Fruit fly (Drosophila melanogaster) whole organism, embryonic: ENCODE measurements around the gene CG34436.

Source experiments
- Asciz ChIP-seq: fragments of 200-800 bp; sonication (Bioruptor generic); optimal IDR thresholded peaks from 2 replicates; lab custom pipeline; 2017; ENCODE audit warnings: missing biosample characterization, mild to moderate bottlenecking, missing genetic modification characterization, missing genetic modification reagents
- CG10267 ChIP-seq: fragments of 200-800 bp; sonication (Bioruptor generic); optimal IDR thresholded peaks from 2 replicates; lab custom pipeline; 2018; ENCODE audit warnings: missing biosample characterization, mild to moderate bottlenecking, missing genetic modification characterization, moderate library complexity
- CG12104 ChIP-seq: fragments of 200-800 bp; sonication (Bioruptor generic); optimal IDR thresholded peaks from 3 replicates; lab custom pipeline; 2016; ENCODE audit warnings: missing biosample characterization, missing genetic modification characterization
- CG13624 ChIP-seq: fragments of 200-800 bp; sonication (Bioruptor generic); optimal IDR thresholded peaks from 2 replicates; lab custom pipeline; 2016; ENCODE audit warnings: missing biosample characterization, missing genetic modification characterization
- CG17385 ChIP-seq: fragments of 200-800 bp; sonication (Bioruptor generic); optimal IDR thresholded peaks from 3 replicates; lab custom pipeline; 2018; ENCODE audit warnings: missing biosample characterization, mild to moderate bottlenecking, missing genetic modification characterization
- CG17612 ChIP-seq: fragments of 200-800 bp; sonication (Bioruptor generic); IDR thresholded peaks from 2 replicates; pipeline ENCODE4 v1.3.6; 2022; ENCODE audit warnings: missing biosample characterization, missing genetic modification characterization
- CG18476 ChIP-seq: fragments of 200-800 bp; sonication (Bioruptor generic); optimal IDR thresholded peaks from 2 replicates; lab custom pipeline; 2016; ENCODE audit warnings: missing biosample characterization, mild to moderate bottlenecking, missing genetic modification characterization
- CG30020 ChIP-seq: fragments of 200-800 bp; optimal IDR thresholded peaks from 2 replicates; lab custom pipeline; 2019; ENCODE audit warnings: missing biosample characterization, mild to moderate bottlenecking, missing genetic modification characterization, moderate library complexity
- CG31441 ChIP-seq: fragments of 200-800 bp; sonication (Bioruptor generic); IDR thresholded peaks from 2 replicates; pipeline ENCODE4 v1.3.6; 2022; ENCODE audit warnings: missing biosample characterization, missing genetic modification characterization
- CG34422 ChIP-seq: fragments of 200-800 bp; sonication (Bioruptor generic); IDR thresholded peaks from 3 replicates; pipeline ENCODE4 v1.3.6; 2022; ENCODE audit warnings: missing biosample characterization, missing genetic modification characterization
- CG4707 ChIP-seq: fragments of 200-800 bp; sonication (Bioruptor generic); optimal IDR thresholded peaks from 2 replicates; lab custom pipeline; 2018; ENCODE audit warnings: missing biosample characterization, mild to moderate bottlenecking, missing genetic modification characterization, moderate library complexity
- CG6272 ChIP-seq: fragments of 200-800 bp; sonication (Bioruptor generic); IDR thresholded peaks from 2 replicates; pipeline ENCODE4 v1.3.6; 2022; ENCODE audit warnings: missing biosample characterization, missing genetic modification characterization
- CG6689 ChIP-seq: fragments of 200-800 bp; sonication (Bioruptor generic); IDR thresholded peaks from 2 replicates; pipeline ENCODE4 v1.3.6; 2022; ENCODE audit warnings: missing biosample characterization, missing genetic modification characterization
- CG6765 ChIP-seq: fragments of 200-800 bp; sonication (Bioruptor generic); optimal IDR thresholded peaks from 3 replicates; lab custom pipeline; 2017; ENCODE audit warnings: missing biosample characterization, mild to moderate bottlenecking, missing genetic modification characterization
- CG7745 ChIP-seq: fragments of 200-800 bp; sonication (Bioruptor generic); optimal IDR thresholded peaks from 2 replicates; lab custom pipeline; 2018; ENCODE audit warnings: missing biosample characterization, mild to moderate bottlenecking, missing genetic modification characterization, moderate library complexity
- CG7786 ChIP-seq: fragments of 200-800 bp; sonication (Bioruptor generic); optimal IDR thresholded peaks from 2 replicates; lab custom pipeline; 2016; ENCODE audit warnings: missing biosample characterization, missing genetic modification characterization
- CG8478 ChIP-seq: fragments of >200 bp; optimal IDR thresholded peaks from 2 replicates; lab custom pipeline; 2018
- CG9609 ChIP-seq: fragments of 200-800 bp; sonication (Bioruptor generic); optimal IDR thresholded peaks from 3 replicates; lab custom pipeline; 2016; ENCODE audit warnings: missing biosample characterization, missing genetic modification characterization
- CG9932 ChIP-seq: fragments of 200-800 bp; sonication (Bioruptor generic); IDR thresholded peaks from 2 replicates; pipeline ENCODE4 v1.3.6; 2022; ENCODE audit warnings: missing biosample characterization, missing genetic modification characterization
- Camta ChIP-seq: fragments of 200-800 bp; sonication (Bioruptor generic); optimal IDR thresholded peaks from 2 replicates; lab custom pipeline; 2016; ENCODE audit warnings: missing biosample characterization, missing genetic modification characterization
- D19A ChIP-seq: fragments of 200-800 bp; optimal IDR thresholded peaks from 3 replicates; lab custom pipeline; 2019; ENCODE audit warnings: missing biosample characterization, mild to moderate bottlenecking, missing genetic modification characterization, moderate library complexity
- Dek ChIP-seq: fragments of 200-800 bp; sonication (Bioruptor generic); optimal IDR thresholded peaks from 3 replicates; lab custom pipeline; 2019; ENCODE audit warnings: missing biosample characterization, mild to moderate bottlenecking, missing genetic modification characterization, moderate library complexity
- E2f2 ChIP-seq: fragments of 200-800 bp; sonication (Bioruptor generic); IDR thresholded peaks from 2 replicates; pipeline ENCODE4 v1.3.6; 2022; ENCODE audit warnings: missing biosample characterization, missing genetic modification characterization
- Ets97D ChIP-seq: fragments of 200-800 bp; sonication (Bioruptor generic); optimal IDR thresholded peaks from 3 replicates; lab custom pipeline; 2016; ENCODE audit warnings: missing biosample characterization, missing genetic modification characterization
- HHEX ChIP-seq: fragments of 200-800 bp; sonication (Bioruptor generic); optimal IDR thresholded peaks from 3 replicates; lab custom pipeline; 2017; ENCODE audit warnings: missing biosample characterization, mild to moderate bottlenecking, missing genetic modification characterization, missing genetic modification reagents
- Hr51 ChIP-seq, 2 experiments: fragments of 200-800 bp; sonication (Bioruptor generic); optimal IDR thresholded peaks; 2 replicates in 1 of 2; 3 replicates in 1 of 2; lab custom pipeline; 2016 to 2018; ENCODE audit warnings: missing biosample characterization in 2 of 2, missing genetic modification characterization in 2 of 2, mild to moderate bottlenecking in 1 of 2, moderate library complexity in 1 of 2
- Hr78 ChIP-seq, 2 experiments: fragments of 200-800 bp in 1 of 2; fragments of >200 bp in 1 of 2; sonication (Bioruptor generic) in 1 of 2; optimal IDR thresholded peaks; 2 replicates each; lab custom pipeline; 2017 to 2019; ENCODE audit warnings: missing biosample characterization in 2 of 2, missing genetic modification characterization in 2 of 2, mild to moderate bottlenecking in 1 of 2, moderate library complexity in 1 of 2
- Lim3 ChIP-seq: fragments of 200-800 bp; sonication (Bioruptor generic); IDR thresholded peaks from 2 replicates; pipeline ENCODE4 v1.3.6; 2022; ENCODE audit warnings: missing biosample characterization, missing genetic modification characterization
- Neu2 ChIP-seq: fragments of 200-800 bp; sonication (Bioruptor generic); optimal IDR thresholded peaks from 3 replicates; lab custom pipeline; 2016; ENCODE audit warnings: missing biosample characterization, missing genetic modification characterization, borderline replicate concordance
- NfI ChIP-seq: fragments of 200-800 bp; sonication (Bioruptor generic); optimal IDR thresholded peaks from 3 replicates; lab custom pipeline; 2018; ENCODE audit warnings: missing biosample characterization, mild to moderate bottlenecking, missing genetic modification characterization, moderate library complexity
- Pdp1 ChIP-seq, 2 experiments: fragments of 200-800 bp; sonication (Bioruptor generic); optimal IDR thresholded peaks; 3 replicates each; lab custom pipeline; 2016; ENCODE audit warnings: missing biosample characterization in 2 of 2, missing genetic modification characterization in 2 of 2, mild to moderate bottlenecking in 1 of 2, moderate library complexity in 1 of 2
- Sin3A ChIP-seq: fragments of >200 bp; optimal IDR thresholded peaks from 2 replicates; lab custom pipeline; 2018
- ash1 ChIP-seq: fragments of 200-800 bp; sonication (Bioruptor generic); optimal IDR thresholded peaks from 2 replicates; lab custom pipeline; 2018; ENCODE audit warnings: missing biosample characterization, mild to moderate bottlenecking, missing genetic modification characterization
- croc ChIP-seq: fragments of 200-800 bp; sonication (Bioruptor generic); conservative IDR thresholded peaks from 3 replicates; pipeline ENCODE4 v1.3.6; 2022; ENCODE audit warnings: missing biosample characterization, missing genetic modification characterization
- dpn ChIP-seq, 2 experiments: fragments of 200-800 bp; sonication (Bioruptor generic); optimal IDR thresholded peaks; 3 replicates each; lab custom pipeline; 2016; ENCODE audit warnings: missing biosample characterization in 2 of 2, missing genetic modification characterization in 2 of 2
- eve ChIP-seq, 2 experiments: fragments of >200 bp; optimal IDR thresholded peaks; 2 replicates each; lab custom pipeline; 2017; ENCODE audit warnings: missing biosample characterization in 2 of 2, missing genetic modification characterization in 2 of 2
- grn ChIP-seq: fragments of 200-800 bp; sonication (Bioruptor generic); optimal IDR thresholded peaks from 3 replicates; lab custom pipeline; 2017; ENCODE audit warnings: missing biosample characterization, missing genetic modification characterization
- gt ChIP-seq: fragments of 200-800 bp; sonication (Bioruptor generic); IDR thresholded peaks from 2 replicates; pipeline ENCODE4 v1.3.6; 2022; ENCODE audit warnings: missing biosample characterization, missing genetic modification characterization
- h ChIP-seq: fragments of >200 bp; optimal IDR thresholded peaks from 2 replicates; lab custom pipeline; 2017
- hbn ChIP-seq: fragments of 200-800 bp; sonication (Bioruptor generic); IDR thresholded peaks from 2 replicates; pipeline ENCODE4 v1.3.6; 2022; ENCODE audit warnings: missing biosample characterization, missing genetic modification characterization; ENCODE audit not compliant: partially characterized antibody
- jumu ChIP-seq: fragments of 200-800 bp; sonication (Bioruptor generic); optimal IDR thresholded peaks from 3 replicates; lab custom pipeline; 2016; ENCODE audit warnings: missing biosample characterization, missing genetic modification characterization
- lola ChIP-seq, 3 experiments: fragments of >200 bp in 2 of 3; fragments of 200-800 bp in 1 of 3; sonication (Bioruptor generic) in 1 of 3; optimal IDR thresholded peaks; 2 replicates each; lab custom pipeline; 2017 to 2019; ENCODE audit warnings: missing biosample characterization in 3 of 3, missing genetic modification characterization in 3 of 3, mild to moderate bottlenecking in 1 of 3, moderate library complexity in 1 of 3
- pnt ChIP-seq: fragments of 200-800 bp; sonication (Bioruptor generic); optimal IDR thresholded peaks from 3 replicates; lab custom pipeline; 2016; ENCODE audit warnings: missing biosample characterization, missing genetic modification characterization
- ro ChIP-seq: fragments of 200-800 bp; sonication (Bioruptor generic); IDR thresholded peaks from 2 replicates; pipeline ENCODE4 v1.3.6; 2022; ENCODE audit warnings: missing biosample characterization, missing genetic modification characterization
- sd ChIP-seq: fragments of 200-800 bp; sonication (Bioruptor generic); optimal IDR thresholded peaks from 3 replicates; lab custom pipeline; 2018; ENCODE audit warnings: missing biosample characterization, mild to moderate bottlenecking, missing genetic modification characterization, moderate library complexity
- tin ChIP-seq: fragments of 200-800 bp; sonication (Bioruptor generic); optimal IDR thresholded peaks from 3 replicates; lab custom pipeline; 2016; ENCODE audit warnings: missing biosample characterization, missing genetic modification characterization
- toy ChIP-seq: fragments of 200-800 bp; sonication (Bioruptor generic); IDR thresholded peaks from 2 replicates; pipeline ENCODE4 v1.3.6; 2022; ENCODE audit warnings: missing biosample characterization, missing genetic modification characterization
- ttk ChIP-seq: fragments of 200-800 bp; sonication (Bioruptor generic); IDR thresholded peaks from 2 replicates; pipeline ENCODE4 v2.1.2; 2022; ENCODE audit warnings: missing biosample characterization, missing genetic modification characterization
- tup ChIP-seq: fragments of 200-800 bp; sonication (Bioruptor generic); optimal IDR thresholded peaks from 2 replicates; lab custom pipeline; 2016; ENCODE audit warnings: missing biosample characterization, mild to moderate bottlenecking, missing genetic modification characterization, moderate library complexity
- zfh1 ChIP-seq: fragments of 200-800 bp; sonication (Bioruptor generic); IDR thresholded peaks from 3 replicates; pipeline ENCODE4 v1.3.6; 2022; ENCODE audit warnings: missing biosample characterization, missing genetic modification characterization

CG34436 gene

DNA sequence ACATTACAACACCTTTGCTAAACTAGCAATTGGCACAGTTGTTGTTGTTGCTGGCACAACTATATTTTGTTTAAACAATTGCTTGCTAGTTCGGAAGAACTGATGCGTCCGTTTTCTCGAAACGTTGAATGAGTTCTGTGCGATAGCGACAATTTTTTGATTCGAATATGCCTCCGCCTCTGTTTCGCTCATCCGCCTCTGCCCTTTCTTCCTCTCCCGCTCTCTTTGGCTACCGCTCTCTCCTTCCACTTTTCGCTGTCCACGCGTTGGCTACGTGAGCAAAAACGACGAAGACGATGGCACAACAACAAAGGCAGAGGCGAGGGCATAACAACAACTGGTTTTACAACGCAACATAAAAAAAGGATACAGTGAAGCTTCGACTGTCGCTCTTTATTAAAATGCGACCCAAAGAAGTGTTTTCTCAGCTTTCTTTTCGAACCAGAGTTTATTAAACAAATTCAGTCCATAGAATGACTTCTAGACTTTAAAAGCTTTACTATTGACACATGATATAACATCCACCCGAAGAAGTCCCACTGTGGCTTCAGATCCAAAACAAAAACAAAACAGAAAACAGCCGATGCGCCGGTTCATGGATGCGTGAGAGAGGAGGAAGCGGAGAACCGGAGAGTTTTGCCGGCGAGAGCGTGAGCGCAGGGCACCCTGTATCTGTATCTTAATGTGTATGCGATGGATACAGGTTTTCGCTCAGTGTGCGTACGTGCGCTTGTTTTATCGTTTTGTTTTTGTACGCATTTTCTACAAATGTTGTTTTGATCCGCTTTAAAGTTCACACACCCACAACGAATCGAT, 44.0 kb downstream of the CG34436 start (continued):
- TF ChIP-seq CG30020 = peak; percentile 90
- TF ChIP-seq D19A = peak; percentile 97
- TF ChIP-seq Camta (GFP tag; lab: Kevin White, UChicago) = peak; percentile 99
- TF ChIP-seq tin (GFP tag; lab: Kevin White, UChicago) = peak; percentile 99
- TF ChIP-seq CG9609 (GFP tag; lab: Kevin White, UChicago) = peak; percentile 99
- TF ChIP-seq ttk (GFP tag; lab: Robert Waterston, UW) = no peak
- peak; percentile 76 for TF ChIP-seq CG7745 (tag; lab: Kevin White, UChicago)
- TF ChIP-seq CG7786 (GFP tag; lab: Kevin White, UChicago) = peak; percentile 100
- peak; percentile 99 for TF ChIP-seq CG12104 (GFP tag; lab: Kevin White, UChicago)
- peak; percentile 97 for TF ChIP-seq CG6272 (GFP tag; lab: Robert Waterston, UW)
- TF ChIP-seq HHEX (GFP tag; lab: Kevin White, UChicago) = peak; percentile 99
- peak; percentile 98 for TF ChIP-seq CG4707 (GFP tag; lab: Kevin White, UChicago)
- no peak for TF ChIP-seq CG9932 (GFP tag; lab: Robert Waterston, UW)
- peak; percentile 96 for TF ChIP-seq sd (tag; lab: Kevin White, UChicago)
- peak; percentile 99 for TF ChIP-seq CG6765 (GFP tag; lab: Kevin White, UChicago)
- peak; percentile 40 for TF ChIP-seq Sin3A
- TF ChIP-seq Asciz = peak; percentile 99
- peak; percentile 100 for TF ChIP-seq jumu (GFP tag; lab: Kevin White, UChicago)
- no peak for TF ChIP-seq CG8478
- TF ChIP-seq gt = no peak
- peak; percentile 99 for TF ChIP-seq Neu2 (GFP tag; lab: Kevin White, UChicago)
- TF ChIP-seq E2f2 (GFP tag; lab: Robert Waterston, UW) = no peak
- TF ChIP-seq CG18476 (GFP tag; lab: Kevin White, UChicago) = peak; percentile 99

DNA sequence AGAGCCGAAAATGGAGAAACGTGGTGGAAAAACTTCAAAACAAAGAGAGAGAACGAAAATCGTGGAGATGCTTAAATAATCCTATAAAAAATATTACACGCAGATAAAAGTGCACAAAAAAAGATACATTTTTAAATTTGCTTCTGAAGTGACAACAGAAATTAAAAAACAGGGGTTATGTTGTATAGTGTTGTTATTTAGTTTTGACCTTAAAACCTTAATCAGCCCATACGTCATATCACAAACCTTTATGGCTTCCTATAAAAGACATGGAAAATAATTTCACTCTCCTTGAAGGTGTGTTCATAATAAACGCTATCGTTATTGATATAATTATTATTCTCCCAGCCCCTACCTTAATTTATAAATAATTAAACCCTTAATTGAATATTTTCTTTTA, 44.8 kb downstream of the CG34436 start:
- TF ChIP-seq Dek (peak; percentile 48), dpn (GFP tag; optimal IDR thresholded peaks at IDR 0.05; lab: Kevin White, UChicago) (peak; percentile 5 to 36), Hr51 (GFP tag; optimal IDR thresholded peaks at IDR 0.05; lab: Kevin White, UChicago) (peak in 1 of 2 experiments; percentile 69), croc (no peak), NfI (peak; percentile 40), hbn (no peak), pnt (GFP tag; lab: Kevin White, UChicago) (no peak), Hr78 (GFP tag; optimal IDR thresholded peaks at IDR 0.05; lab: Kevin White, UChicago) (no peak), CG6689 (GFP tag; lab: Robert Waterston, UW) (no peak), ro (GFP tag; lab: Robert Waterston, UW) (no peak), eve (GFP tag; optimal IDR thresholded peaks at IDR 0.05; lab: Kevin White, UChicago) (no peak), CG10267 (tag; lab: Kevin White, UChicago) (no peak), Pdp1 (GFP tag; optimal IDR thresholded peaks at IDR 0.05; lab: Kevin White, UChicago) (peak in 1 of 2 experiments; percentile 20), CG17612 (GFP tag; lab: Robert Waterston, UW) (no peak), HHEX (GFP tag; lab: Kevin White, UChicago) (no peak), CG13624 (GFP tag; lab: Kevin White, UChicago) (no peak), h (no peak), toy (GFP tag; lab: Robert Waterston, UW) (no peak), Lim3 (GFP tag; lab: Robert Waterston, UW) (no peak), Ets97D (GFP tag; lab: Kevin White, UChicago) (no peak), CG31441 (no peak), CG34422 (no peak), tup (GFP tag; lab: Kevin White, UChicago) (no peak), CG17385 (peak; percentile 18), ash1 (no peak), lola (GFP tag; optimal IDR thresholded peaks at IDR 0.05; lab: Kevin White, UChicago) (no peak), zfh1 (no peak), grn (GFP tag; lab: Kevin White, UChicago) (no peak), E2f2 (GFP tag; lab: Robert Waterston, UW) (no peak)
